Worm (Caenorhabditis elegans) whole organism, L4 larva: ENCODE measurements around the gene rpt-4.

Experiments
- Y5F2A.4 ChIP-seq: fragments of 200-800 bp; sonication (Bioruptor generic); optimal IDR thresholded peaks from 2 replicates; lab custom pipeline; 2018; ENCODE audit warnings: mild to moderate bottlenecking, missing genetic modification characterization, missing compliant biosample characterization
- ama-1 ChIP-seq: fragments of 150-350 bp; optimal IDR thresholded peaks from 2 replicates; lab custom pipeline; 2014; ENCODE audit warnings: inconsistent platforms, mixed read lengths
- daf-12 ChIP-seq: fragments of 150-350 bp; optimal IDR thresholded peaks from 2 replicates; lab custom pipeline; 2014; ENCODE audit warnings: missing biosample characterization, missing genetic modification reagents, missing genetic modification characterization
- daf-16 ChIP-seq, 3 experiments: sonication (generic microtip); optimal IDR thresholded peaks; 2 replicates each; lab custom pipeline; 2016 to 2017; ENCODE audit warnings: missing genetic modification characterization in 3 of 3, missing genetic modification reagents in 3 of 3, mild to moderate bottlenecking in 2 of 3, missing compliant biosample characterization in 2 of 3, missing biosample characterization in 1 of 3, moderate library complexity in 1 of 3
- hlh-11 ChIP-seq: fragments of 200-800 bp; sonication (Bioruptor generic); optimal IDR thresholded peaks from 2 replicates; lab custom pipeline; 2018; ENCODE audit warnings: mild to moderate bottlenecking, missing genetic modification characterization, missing compliant biosample characterization
- lin-13 ChIP-seq: fragments of 150-350 bp; optimal IDR thresholded peaks from 2 replicates; lab custom pipeline; 2014; ENCODE audit warnings: missing biosample characterization, missing genetic modification reagents, missing genetic modification characterization
- lsy-2 ChIP-seq, 2 experiments: fragments of 150-350 bp in 1 of 2; sonication (generic microtip) in 1 of 2; optimal IDR thresholded peaks; 2 replicates each; lab custom pipeline; 2014 to 2017; ENCODE audit warnings: missing biosample characterization in 2 of 2, missing genetic modification characterization in 2 of 2
- nhr-48 ChIP-seq: sonication (generic microtip); optimal IDR thresholded peaks from 2 replicates; lab custom pipeline; 2016; ENCODE audit warnings: mild to moderate bottlenecking, missing genetic modification characterization, missing compliant biosample characterization
- pha-4 ChIP-seq, 2 experiments: fragments of 150-350 bp in 1 of 2; fragments of 200-800 bp in 1 of 2; sonication (Bioruptor generic) in 1 of 2; IDR thresholded peaks in 1 of 2; optimal IDR thresholded peaks in 1 of 2; 2 replicates each; pipeline versions ENCODE4 v1.3.6 to Lab custom; 2014 to 2022; ENCODE audit warnings: missing genetic modification characterization in 2 of 2, missing genetic modification reagents in 2 of 2, missing biosample characterization in 1 of 2, missing compliant biosample characterization in 1 of 2
- snpc-1.2 ChIP-seq: fragments of 200-800 bp; sonication (Bioruptor generic); IDR thresholded peaks from 2 replicates; pipeline ENCODE4 v1.3.6; 2022; ENCODE audit warnings: missing genetic modification reagents, missing genetic modification characterization, missing compliant biosample characterization
- vab-7 ChIP-seq: fragments of 200-800 bp; sonication (Bioruptor generic); IDR thresholded peaks from 2 replicates; pipeline ENCODE4 v1.3.6; 2022; ENCODE audit warnings: missing genetic modification reagents, missing genetic modification characterization, missing compliant biosample characterization

- TF ChIP-seq lsy-2 (tag; optimal IDR thresholded peaks at IDR 0.05; lab: Kevin White, UChicago) (no peak), ama-1 (no peak), nhr-48 (no peak), lin-13 (GFP tag; lab: Kevin White, UChicago) (no peak), hlh-11 (tag; lab: Kevin White, UChicago) (no peak), Y5F2A.4 (GFP tag; lab: Kevin White, UChicago) (no peak), daf-12 (no peak), pha-4 (GFP tag; IDR thresholded peaks at IDR 0.05; lab: Robert Waterston, UW) (no peak), pha-4 (tag; optimal IDR thresholded peaks at IDR 0.05; lab: Kevin White, UChicago) (no peak), daf-16 (GFP tag; optimal IDR thresholded peaks at IDR 0.05; lab: Kevin White, UChicago) (no peak), daf-16 (tag; optimal IDR thresholded peaks at IDR 0.05; lab: Kevin White, UChicago) (no peak), vab-7 (GFP tag; lab: Robert Waterston, UW) (no peak), snpc-1.2 (no peak)
These were observed 11.4 kb upstream of the rpt-4 start, which contains the start of gene ascc-1 for ce11 chrII:57370-57769.
